Worm (Caenorhabditis elegans) whole organism, mixed stage, embryonic: ENCODE results near the gene lgc-7.

ENCODE experiments used
- M03D4.4 ChIP-seq: sonication (generic microtip); optimal IDR thresholded peaks from 2 replicates; lab custom pipeline; 2017; ENCODE audit warnings: mild to moderate bottlenecking, missing genetic modification characterization, missing compliant biosample characterization
- bed-3 ChIP-seq: fragments of 200-800 bp; sonication (Bioruptor generic); optimal IDR thresholded peaks from 3 replicates; lab custom pipeline; 2018; ENCODE audit warnings: mild to moderate bottlenecking, missing genetic modification characterization, moderate library complexity, missing compliant biosample characterization
- blmp-1 ChIP-seq: fragments of 150-350 bp; optimal IDR thresholded peaks from 2 replicates; lab custom pipeline; 2014; ENCODE audit warnings: missing biosample characterization, missing genetic modification characterization
- ceh-43 ChIP-seq: fragments of 200-800 bp; sonication (Bioruptor generic); optimal IDR thresholded peaks from 2 replicates; lab custom pipeline; 2018; ENCODE audit warnings: mild to moderate bottlenecking, missing genetic modification characterization, moderate library complexity, missing compliant biosample characterization
- ceh-83 ChIP-seq: fragments of 200-800 bp; sonication (Bioruptor generic); optimal IDR thresholded peaks from 2 replicates; lab custom pipeline; 2018; ENCODE audit warnings: mild to moderate bottlenecking, missing genetic modification characterization, missing compliant biosample characterization
- ces-1 ChIP-seq: fragments of 150-350 bp; optimal IDR thresholded peaks from 2 replicates; lab custom pipeline; 2014; ENCODE audit warnings: missing biosample characterization, missing genetic modification reagents, missing genetic modification characterization
- cnd-1 ChIP-seq: fragments of 200-800 bp; sonication (Bioruptor generic); optimal IDR thresholded peaks from 2 replicates; lab custom pipeline; 2018; ENCODE audit warnings: mild to moderate bottlenecking, missing genetic modification characterization, missing compliant biosample characterization
- drap-1 ChIP-seq: fragments of 200-800 bp; sonication (Bioruptor generic); optimal IDR thresholded peaks from 3 replicates; lab custom pipeline; 2018; ENCODE audit warnings: mild to moderate bottlenecking, missing genetic modification characterization, missing compliant biosample characterization
- elt-3 ChIP-seq: fragments of 150-350 bp; optimal IDR thresholded peaks from 2 replicates; lab custom pipeline; 2014; ENCODE audit warnings: missing biosample characterization, missing genetic modification characterization
- ham-2 ChIP-seq: fragments of 200-800 bp; sonication (Bioruptor generic); optimal IDR thresholded peaks from 2 replicates; lab custom pipeline; 2018; ENCODE audit warnings: mild to moderate bottlenecking, missing genetic modification characterization, missing compliant biosample characterization
- hlh-1 ChIP-seq: fragments of 150-350 bp; optimal IDR thresholded peaks from 2 replicates; lab custom pipeline; 2014; ENCODE audit warnings: missing biosample characterization, missing genetic modification reagents, missing genetic modification characterization
- lin-13 ChIP-seq: fragments of 150-350 bp; optimal IDR thresholded peaks from 2 replicates; lab custom pipeline; 2014; ENCODE audit warnings: missing biosample characterization, missing genetic modification characterization
- lsy-2 ChIP-seq: fragments of 150-350 bp; optimal IDR thresholded peaks from 2 replicates; lab custom pipeline; 2014; ENCODE audit warnings: missing biosample characterization, missing genetic modification characterization
- mab-5 ChIP-seq: fragments of 150-350 bp; optimal IDR thresholded peaks from 2 replicates; lab custom pipeline; 2014; ENCODE audit warnings: missing biosample characterization, missing genetic modification characterization
- mep-1 ChIP-seq: fragments of 150-350 bp; optimal IDR thresholded peaks from 2 replicates; lab custom pipeline; 2017; ENCODE audit warnings: missing biosample characterization, missing genetic modification reagents, missing genetic modification characterization, inconsistent platforms
- mls-2 ChIP-seq: sonication (generic microtip); optimal IDR thresholded peaks from 2 replicates; lab custom pipeline; 2016; ENCODE audit warnings: mild to moderate bottlenecking, missing genetic modification characterization, moderate library complexity, missing compliant biosample characterization
- nhr-12 ChIP-seq: fragments of 150-350 bp; optimal IDR thresholded peaks from 2 replicates; lab custom pipeline; 2014; ENCODE audit warnings: missing biosample characterization, missing genetic modification characterization
- nhr-2 ChIP-seq: fragments of 150-350 bp; optimal IDR thresholded peaks from 2 replicates; lab custom pipeline; 2014; ENCODE audit warnings: missing biosample characterization, missing genetic modification characterization
- nhr-76 ChIP-seq: sonication (generic microtip); optimal IDR thresholded peaks from 2 replicates; lab custom pipeline; 2017; ENCODE audit warnings: missing biosample characterization, missing genetic modification characterization
- pha-4 ChIP-seq: fragments of 150-350 bp; optimal IDR thresholded peaks from 2 replicates; lab custom pipeline; 2018; ENCODE audit warnings: missing biosample characterization, missing genetic modification reagents, missing genetic modification characterization
- snpc-4 ChIP-seq: fragments of 150-350 bp; optimal IDR thresholded peaks from 2 replicates; lab custom pipeline; 2014; ENCODE audit warnings: missing biosample characterization, missing genetic modification characterization
- sptf-1 ChIP-seq: sonication (generic microtip); optimal IDR thresholded peaks from 2 replicates; lab custom pipeline; 2017; ENCODE audit warnings: mild to moderate bottlenecking, missing genetic modification characterization, moderate library complexity, missing compliant biosample characterization
- tbx-8 ChIP-seq: fragments of 200-800 bp; sonication (Bioruptor generic); optimal IDR thresholded peaks from 2 replicates; lab custom pipeline; 2018; ENCODE audit warnings: mild to moderate bottlenecking, missing genetic modification characterization, moderate library complexity, missing compliant biosample characterization
- unc-120 ChIP-seq: sonication (generic microtip); optimal IDR thresholded peaks from 2 replicates; lab custom pipeline; 2017; ENCODE audit warnings: missing genetic modification characterization, missing compliant biosample characterization; ENCODE audit not compliant: poor library complexity, severe bottlenecking
- unc-39 ChIP-seq: fragments of 150-350 bp; optimal IDR thresholded peaks from 2 replicates; lab custom pipeline; 2014; ENCODE audit warnings: missing biosample characterization, missing genetic modification characterization
- unc-62 ChIP-seq: fragments of 150-350 bp; optimal IDR thresholded peaks from 2 replicates; lab custom pipeline; 2014; ENCODE audit warnings: missing biosample characterization, missing genetic modification reagents, missing genetic modification characterization
- zip-8 ChIP-seq: fragments of 150-350 bp; optimal IDR thresholded peaks from 2 replicates; lab custom pipeline; 2014; ENCODE audit warnings: missing biosample characterization, missing genetic modification characterization
- ztf-11 ChIP-seq: fragments of 150-350 bp; optimal IDR thresholded peaks from 2 replicates; lab custom pipeline; 2014; ENCODE audit warnings: missing biosample characterization, missing genetic modification characterization

lgc-7 gene

DNA sequence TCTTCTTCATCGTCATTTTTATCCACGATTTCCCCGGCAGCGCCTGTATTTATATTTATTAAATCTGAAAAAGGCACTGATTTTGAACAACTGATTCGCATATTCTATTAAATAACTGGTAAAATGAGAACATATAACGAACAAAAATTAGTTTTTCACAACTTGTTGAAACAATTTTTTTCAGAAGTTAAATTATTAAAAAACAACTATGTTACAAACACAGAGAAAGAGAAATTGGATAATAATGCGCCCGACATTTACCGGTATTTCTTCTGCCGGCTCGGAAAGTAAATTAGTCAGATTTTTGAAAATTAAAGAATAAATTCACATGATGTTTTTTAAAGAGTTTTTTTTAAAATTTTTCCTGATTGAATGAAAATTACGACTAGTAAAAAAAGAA, 9.5 kb upstream of the lgc-7 start, which contains the start of gene haf-8:
haf-8 (minus strand) TSS at position 101 of the 400 bp plus-strand sequence.
- TF ChIP-seq cnd-1 (tag; lab: Kevin White, UChicago) (no peak), pha-4 (tag; lab: Kevin White, UChicago) (no peak), bed-3 (GFP tag; lab: Kevin White, UChicago) (no peak), blmp-1 (no peak), ham-2 (GFP tag; lab: Kevin White, UChicago) (no peak), lin-13 (no peak), zip-8 (tag; lab: Kevin White, UChicago) (no peak), drap-1 (GFP tag; lab: Kevin White, UChicago) (no peak), unc-62 (GFP tag; lab: Kevin White, UChicago) (no peak)

DNA sequence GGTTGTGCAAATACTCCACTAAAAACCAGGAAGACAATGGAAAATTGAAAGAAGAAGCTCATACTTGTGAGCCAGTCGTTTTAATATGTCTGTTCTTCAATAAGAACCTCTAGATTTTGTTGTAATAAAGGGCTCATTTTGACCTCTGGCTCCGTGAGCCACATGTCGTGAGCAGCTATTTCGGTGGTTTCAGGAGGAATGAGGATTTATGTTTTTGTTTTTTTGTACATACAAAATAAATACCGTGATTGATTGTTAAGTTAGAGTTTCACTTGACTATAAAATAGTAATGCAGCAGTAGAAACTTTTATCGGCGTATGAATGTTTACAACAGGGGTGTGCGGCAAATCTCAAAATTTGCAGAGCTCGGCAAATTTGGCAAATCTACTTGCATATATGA, 5.2 kb upstream of the lgc-7 start, which contains the start of gene Y57G11C.40:
Y57G11C.40 (minus strand) TSS at position 101 of the 400 bp plus-strand sequence.
- TF ChIP-seq ham-2 (GFP tag; lab: Kevin White, UChicago) (no peak), ceh-83 (GFP tag; lab: Kevin White, UChicago) (no peak), tbx-8 (GFP tag; lab: Kevin White, UChicago) (no peak), drap-1 (GFP tag; lab: Kevin White, UChicago) (no peak), ztf-11 (no peak), nhr-2 (tag; lab: Kevin White, UChicago) (no peak), zip-8 (tag; lab: Kevin White, UChicago) (no peak)

DNA sequence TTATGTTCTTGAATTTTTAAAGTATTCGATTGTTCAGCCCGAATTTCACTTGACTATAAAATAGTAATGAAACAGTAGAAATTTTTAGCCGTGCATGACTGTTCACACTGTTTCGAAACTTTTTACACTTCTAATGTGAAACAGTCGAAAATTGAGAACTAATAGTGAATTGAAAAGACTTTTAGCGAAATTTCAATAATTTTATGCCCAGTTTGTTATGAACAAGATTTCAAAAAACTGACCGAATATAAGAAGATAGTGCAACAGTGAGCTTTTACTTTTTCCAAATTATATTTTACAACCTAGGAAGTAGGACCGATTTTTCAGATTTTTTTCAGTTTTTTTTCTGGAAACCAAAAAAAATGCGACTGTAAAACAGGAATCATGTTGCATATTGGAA, 4.4 kb upstream of the lgc-7 start:
- TF ChIP-seq nhr-12 (tag; lab: Kevin White, UChicago), result no peak
- no peak for TF ChIP-seq zip-8 (tag; lab: Kevin White, UChicago)
- no peak for TF ChIP-seq pha-4 (tag; lab: Kevin White, UChicago)
- no peak for TF ChIP-seq elt-3 (tag; lab: Kevin White, UChicago)
- TF ChIP-seq snpc-4 (tag; lab: Kevin White, UChicago), result no peak
- no peak for TF ChIP-seq unc-120
- no peak for TF ChIP-seq mls-2
- no peak for TF ChIP-seq lsy-2
- no peak for TF ChIP-seq mab-5 (tag; lab: Kevin White, UChicago)

DNA sequence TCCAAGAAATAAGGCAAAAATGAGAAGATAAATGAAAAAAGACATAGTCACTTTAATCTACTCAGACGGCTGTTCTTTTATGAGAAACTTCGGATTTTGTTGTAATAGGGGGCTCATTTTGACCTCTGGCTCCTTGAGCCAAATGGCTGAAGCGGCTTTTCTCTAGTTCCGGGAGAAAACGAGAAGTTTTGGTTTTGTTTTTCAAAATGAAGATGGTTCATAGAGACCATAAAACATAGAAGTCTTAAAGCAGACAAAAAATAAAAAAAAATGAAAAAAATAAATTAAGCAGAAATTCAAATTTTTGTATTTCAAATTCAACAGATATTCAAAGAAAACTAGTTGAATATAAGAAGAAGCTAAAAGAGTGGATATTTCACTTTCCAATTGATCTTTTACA, 3.1 kb upstream of the lgc-7 start, which contains the start of gene Y57G11C.41:
Y57G11C.41 (minus strand) TSS at position 101 of the 400 bp plus-strand sequence.
- no peak for TF ChIP-seq lsy-2
- no peak for TF ChIP-seq mls-2
- TF ChIP-seq nhr-2 (tag; lab: Kevin White, UChicago), result no peak
- no peak for TF ChIP-seq unc-39
- no peak for TF ChIP-seq mep-1 (tag; lab: Kevin White, UChicago)
- TF ChIP-seq ceh-83 (GFP tag; lab: Kevin White, UChicago), result no peak
- no peak for TF ChIP-seq snpc-4 (tag; lab: Kevin White, UChicago)
- no peak for TF ChIP-seq ztf-11

DNA sequence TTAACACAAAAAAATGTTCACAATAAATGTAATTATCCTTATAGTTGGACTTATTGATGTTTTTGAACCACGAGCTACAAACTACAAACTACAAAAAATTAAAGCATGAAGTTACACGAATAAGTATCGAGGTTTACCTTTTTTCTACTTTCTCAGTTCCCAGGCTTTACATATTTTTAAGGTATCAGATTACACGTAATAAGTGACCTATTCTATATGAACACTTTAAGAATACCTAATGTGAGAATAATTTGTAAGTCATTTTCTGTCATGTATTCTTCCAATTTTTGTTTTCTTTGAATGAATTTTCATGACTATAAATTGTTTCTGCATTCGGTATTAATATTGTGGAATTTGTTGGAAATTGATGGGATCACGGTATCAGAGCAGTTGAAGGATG, 6.1 kb downstream of the lgc-7 start, which contains the start of gene lgc-8:
lgc-8 (plus strand) TSS at position 301 of the 400 bp plus-strand sequence.
- TF ChIP-seq pha-4 (tag; lab: Kevin White, UChicago), result no peak
- no peak for TF ChIP-seq mep-1 (tag; lab: Kevin White, UChicago)
- no peak for TF ChIP-seq hlh-1 (tag; lab: Kevin White, UChicago)
- no peak for TF ChIP-seq nhr-76 (tag; lab: Kevin White, UChicago)
- TF ChIP-seq lin-13, result no peak
- no peak for TF ChIP-seq unc-39

DNA sequence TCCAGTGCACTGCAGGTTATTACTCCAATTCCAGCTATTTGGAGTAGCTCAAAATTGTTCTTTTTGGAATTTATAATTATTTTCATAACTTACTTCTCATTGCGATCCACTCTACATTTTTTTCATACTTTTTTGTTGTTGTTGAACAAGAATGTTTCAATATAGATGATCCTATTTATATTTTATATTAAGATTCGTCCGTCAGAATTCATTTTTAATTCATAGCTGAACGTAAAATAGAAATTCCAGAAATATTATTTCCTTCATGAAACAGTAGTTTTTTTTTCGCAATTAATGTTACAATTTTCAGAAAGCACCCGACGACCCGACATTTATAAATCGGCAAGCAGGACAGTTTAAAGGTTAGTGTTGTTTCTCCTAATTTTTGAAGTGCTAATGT, 18.8 kb downstream of the lgc-7 start, which contains the start of gene Y57G11C.42:
Y57G11C.42 (plus strand) TSS at position 301 of the 400 bp plus-strand sequence.
- no peak for TF ChIP-seq ces-1 (GFP tag; lab: Kevin White, UChicago)
- TF ChIP-seq elt-3 (tag; lab: Kevin White, UChicago), result no peak
- TF ChIP-seq unc-62 (GFP tag; lab: Kevin White, UChicago), result no peak

DNA sequence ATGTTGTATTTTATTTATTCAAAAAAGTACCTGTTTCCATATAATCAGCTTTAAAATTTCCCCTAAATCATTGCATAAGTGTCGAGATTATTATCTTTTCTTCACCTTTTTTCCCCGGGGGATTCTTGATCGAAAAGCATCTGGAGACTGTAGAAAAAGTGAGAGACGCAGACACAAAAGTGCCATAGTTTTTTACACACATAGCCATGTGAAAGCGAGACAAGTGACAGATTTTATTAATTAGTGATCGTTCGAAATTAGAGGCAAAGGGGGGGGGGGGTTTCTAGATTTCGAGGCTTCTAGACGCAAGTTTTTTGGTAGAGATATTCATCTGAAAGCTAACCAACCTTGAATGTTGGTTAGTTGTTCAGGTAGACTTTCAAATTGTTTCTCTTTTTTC, 19.9 kb downstream of the lgc-7 start:
- TF ChIP-seq pha-4 (tag; lab: Kevin White, UChicago), result no peak
- no peak for TF ChIP-seq nhr-76 (tag; lab: Kevin White, UChicago)
- TF ChIP-seq ztf-11, result no peak
- no peak for TF ChIP-seq drap-1 (GFP tag; lab: Kevin White, UChicago)
- no peak for TF ChIP-seq nhr-12 (tag; lab: Kevin White, UChicago)
- no peak for TF ChIP-seq bed-3 (GFP tag; lab: Kevin White, UChicago)
- TF ChIP-seq ceh-43, result no peak
- TF ChIP-seq ces-1 (GFP tag; lab: Kevin White, UChicago), result no peak
- TF ChIP-seq hlh-1 (tag; lab: Kevin White, UChicago), result no peak
- no peak for TF ChIP-seq blmp-1
- TF ChIP-seq M03D4.4 (tag; lab: Kevin White, UChicago), result no peak
- no peak for TF ChIP-seq sptf-1 (tag; lab: Kevin White, UChicago)
- TF ChIP-seq ham-2 (GFP tag; lab: Kevin White, UChicago), result no peak
